Worm (Caenorhabditis elegans): ENCODE results near the gene F26F2.8.

Gene F26F2.8

DNA sequence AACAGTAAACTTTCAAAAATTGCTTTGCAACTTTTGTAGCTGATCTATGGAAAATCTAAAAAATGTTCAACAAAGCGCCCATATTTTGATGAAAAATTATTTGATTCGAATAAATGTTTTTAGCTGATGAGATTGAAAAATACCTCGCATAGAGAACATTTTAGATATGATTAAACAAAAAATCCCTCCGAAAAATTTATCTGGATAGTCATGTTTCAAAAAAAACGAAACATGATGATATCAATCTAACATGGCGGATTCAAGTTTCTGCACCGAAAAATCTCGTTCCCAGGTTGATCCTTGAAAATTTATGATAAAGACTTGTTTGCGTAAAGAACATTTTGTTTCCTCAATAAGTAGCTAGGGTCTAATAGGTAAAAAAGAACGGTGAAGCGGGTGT is 29.3 kb downstream of the F26F2.8 start, which contains the start of gene ttr-12:
TSS of gene ttr-12 (minus strand) at position 101 of the 400 bp plus-strand sequence.
- TF ChIP-seq R02D3.7 (tag; optimal IDR thresholded peaks at IDR 0.05) (no peak), sem-4 (tag; optimal IDR thresholded peaks at IDR 0.05) (no peak), nhr-25 (tag; optimal IDR thresholded peaks at IDR 0.05) (no peak), nhr-237 (tag; optimal IDR thresholded peaks at IDR 0.05) (no peak), lin-13 (GFP tag; optimal IDR thresholded peaks at IDR 0.05) (no peak), mab-5 (tag; optimal IDR thresholded peaks at IDR 0.05) (no peak), unc-62 (GFP tag; optimal IDR thresholded peaks at IDR 0.05) (no peak), Y55F3AM.14 (GFP tag; optimal IDR thresholded peaks at IDR 0.05) (no peak), nhr-23 (tag; optimal IDR thresholded peaks at IDR 0.05) (no peak), crh-2 (tag; optimal IDR thresholded peaks at IDR 0.05) (no peak), snpc-4 (tag; optimal IDR thresholded peaks at IDR 0.05) (no peak), F13H6.1 (tag; optimal IDR thresholded peaks at IDR 0.05) (no peak), ama-1 (optimal IDR thresholded peaks at IDR 0.05) (no peak), aly-2 (tag; optimal IDR thresholded peaks at IDR 0.05) (no peak), unc-39 (tag; optimal IDR thresholded peaks at IDR 0.05) (no peak), unc-55 (GFP tag; optimal IDR thresholded peaks at IDR 0.05) (no peak), ceh-16 (tag; optimal IDR thresholded peaks at IDR 0.05) (no peak)

DNA sequence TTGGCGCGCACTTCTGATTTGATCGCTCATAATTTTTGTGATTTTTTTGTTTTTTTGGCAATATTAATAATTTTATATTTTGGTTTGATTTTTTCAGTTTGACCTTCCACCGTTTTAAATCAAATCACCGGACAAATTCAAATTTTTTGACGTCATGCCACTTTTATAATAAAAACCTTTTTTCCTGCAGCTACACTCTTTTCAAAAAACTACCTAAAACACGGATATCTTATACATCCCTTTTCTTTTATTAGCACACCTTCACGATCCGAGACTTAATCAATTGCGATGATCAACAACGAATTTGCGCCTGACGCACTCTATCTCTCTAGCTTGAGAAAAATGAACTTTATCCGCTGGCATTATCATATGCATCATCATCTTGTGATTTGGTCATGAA is 30.1 kb downstream of the F26F2.8 start, which contains the start of gene grd-2:
TSS of gene grd-2 (plus strand) at position 301 of the 400 bp plus-strand sequence.
- no peak for TF ChIP-seq nhr-23 (tag; optimal IDR thresholded peaks at IDR 0.05)
- TF ChIP-seq sem-4 (tag; optimal IDR thresholded peaks at IDR 0.05): no peak
- no peak for TF ChIP-seq nhr-129 (tag; optimal IDR thresholded peaks at IDR 0.05)
- TF ChIP-seq ztf-1 (GFP tag; conservative IDR thresholded peaks at IDR 0.05): no peak
- TF ChIP-seq nhr-77 (tag; optimal IDR thresholded peaks at IDR 0.05): no peak
- TF ChIP-seq mdl-1 (tag; optimal IDR thresholded peaks at IDR 0.05): no peak
- TF ChIP-seq F13H6.1 (tag; optimal IDR thresholded peaks at IDR 0.05): no peak
- no peak for TF ChIP-seq nhr-25 (tag; optimal IDR thresholded peaks at IDR 0.05)
- no peak for TF ChIP-seq lin-11 (tag; optimal IDR thresholded peaks at IDR 0.05)
- TF ChIP-seq ceh-16 (tag; optimal IDR thresholded peaks at IDR 0.05): no peak
- TF ChIP-seq nhr-12 (tag; optimal IDR thresholded peaks at IDR 0.05): no peak
- TF ChIP-seq unc-62 (GFP tag; optimal IDR thresholded peaks at IDR 0.05): no peak
- TF ChIP-seq nhr-11 (tag; optimal IDR thresholded peaks at IDR 0.05): no peak
- TF ChIP-seq nhr-237 (tag; optimal IDR thresholded peaks at IDR 0.05): no peak
- TF ChIP-seq dmd-4 (tag; optimal IDR thresholded peaks at IDR 0.05): no peak
- TF ChIP-seq alr-1 (tag; optimal IDR thresholded peaks at IDR 0.05): no peak
- TF ChIP-seq mbf-1 (tag; optimal IDR thresholded peaks at IDR 0.05): no peak
- TF ChIP-seq mab-5 (tag; optimal IDR thresholded peaks at IDR 0.05): no peak

DNA sequence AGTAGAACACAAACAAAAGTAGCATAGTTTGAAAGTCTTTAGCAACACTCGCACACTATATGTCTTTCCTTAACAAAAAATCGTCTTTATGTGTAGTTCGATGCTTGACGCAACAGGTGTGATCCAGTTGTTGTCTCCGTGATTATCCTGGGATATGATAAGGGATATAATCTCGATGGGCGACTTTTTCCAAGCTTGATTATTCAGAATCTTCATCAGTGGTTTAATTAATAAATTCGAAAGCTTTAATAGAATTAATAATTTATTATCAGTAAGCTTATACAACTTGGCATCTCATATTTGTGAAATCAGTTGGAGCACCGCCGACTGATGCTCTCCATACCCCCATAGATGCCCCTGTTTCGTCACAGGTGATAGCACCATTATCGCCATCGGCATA is 39.3 kb downstream of the F26F2.8 start, which contains the start of gene F46B3.7:
TSS of gene F46B3.7 (minus strand) at position 101 of the 400 bp plus-strand sequence.
- TF ChIP-seq R02D3.7 (tag; optimal IDR thresholded peaks at IDR 0.05) (no peak), zag-1 (tag; optimal IDR thresholded peaks at IDR 0.05) (no peak), ZK546.5 (tag; optimal IDR thresholded peaks at IDR 0.05) (no peak), sma-3 (GFP tag; optimal IDR thresholded peaks at IDR 0.05) (no peak)

DNA sequence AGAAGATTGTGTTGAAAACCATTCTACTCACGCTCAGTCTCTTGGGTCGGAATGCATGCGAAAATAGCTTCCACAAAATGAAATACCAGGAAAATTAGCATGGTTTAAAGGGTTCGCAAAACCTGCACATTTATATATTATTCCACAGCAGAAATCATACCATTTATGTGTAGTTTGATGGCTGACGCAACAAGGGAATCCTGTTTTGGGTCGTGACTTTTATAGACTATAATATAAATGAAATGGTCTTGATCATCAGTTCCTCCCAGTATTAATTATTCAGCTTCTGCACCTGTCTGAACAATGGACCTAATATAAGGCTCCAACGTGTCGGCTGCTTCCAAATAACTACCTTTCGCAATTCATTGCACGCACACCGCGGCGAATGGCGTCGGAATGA is 43.7 kb downstream of the F26F2.8 start, which contains the start of gene F46B3.8:
TSS of gene F46B3.8 (minus strand) at position 101 of the 400 bp plus-strand sequence.
- TF ChIP-seq nhr-11 (tag; optimal IDR thresholded peaks at IDR 0.05): no peak
- TF ChIP-seq nhr-12 (tag; optimal IDR thresholded peaks at IDR 0.05): no peak
- TF ChIP-seq ceh-16 (tag; optimal IDR thresholded peaks at IDR 0.05): no peak
- TF ChIP-seq crh-2 (tag; optimal IDR thresholded peaks at IDR 0.05): no peak
- no peak for TF ChIP-seq elt-3 (tag; optimal IDR thresholded peaks at IDR 0.05)
- TF ChIP-seq ztf-1 (GFP tag; conservative IDR thresholded peaks at IDR 0.05): no peak
- TF ChIP-seq nhr-10 (tag; optimal IDR thresholded peaks at IDR 0.05): no peak
- no peak for TF ChIP-seq unc-39 (tag; optimal IDR thresholded peaks at IDR 0.05)
- TF ChIP-seq ceh-82 (tag; optimal IDR thresholded peaks at IDR 0.05): no peak
- TF ChIP-seq unc-55 (GFP tag; optimal IDR thresholded peaks at IDR 0.05): no peak
- TF ChIP-seq gmeb-1 (tag; optimal IDR thresholded peaks at IDR 0.05): no peak
- TF ChIP-seq C34F6.9 (tag; optimal IDR thresholded peaks at IDR 0.05): no peak
- TF ChIP-seq lin-13 (GFP tag; optimal IDR thresholded peaks at IDR 0.05): no peak
- no peak for TF ChIP-seq nhr-21 (tag; optimal IDR thresholded peaks at IDR 0.05)
- no peak for TF ChIP-seq R02D3.7 (tag; optimal IDR thresholded peaks at IDR 0.05)
- TF ChIP-seq snpc-4 (tag; optimal IDR thresholded peaks at IDR 0.05): no peak
- no peak for TF ChIP-seq elt-1 (tag; optimal IDR thresholded peaks at IDR 0.05)
